Fruit fly (Drosophila melanogaster) Kc167 (cell line): ENCODE data around the gene D1.

Experiments used
- Myc ChIP-seq: fragments of >200 bp; optimal IDR thresholded peaks from 2 replicates; lab custom pipeline; 2017; ENCODE audit warnings: missing external identifiers
- Sin3A ChIP-seq: fragments of >200 bp; optimal IDR thresholded peaks from 2 replicates; lab custom pipeline; 2018; ENCODE audit warnings: missing external identifiers
- h ChIP-seq: fragments of >200 bp; optimal IDR thresholded peaks from 3 replicates; lab custom pipeline; 2018; ENCODE audit warnings: missing external identifiers
- insv ChIP-seq: fragments of >200 bp; optimal IDR thresholded peaks from 3 replicates; lab custom pipeline; 2018; ENCODE audit warnings: missing external identifiers
- psq ChIP-seq: fragments of >200 bp; optimal IDR thresholded peaks from 2 replicates; lab custom pipeline; 2017; ENCODE audit warnings: missing external identifiers
- ttk ChIP-seq: sonication (Bioruptor generic); optimal IDR thresholded peaks from 2 replicates; lab custom pipeline; 2017; ENCODE audit warnings: missing external identifiers

DNA sequence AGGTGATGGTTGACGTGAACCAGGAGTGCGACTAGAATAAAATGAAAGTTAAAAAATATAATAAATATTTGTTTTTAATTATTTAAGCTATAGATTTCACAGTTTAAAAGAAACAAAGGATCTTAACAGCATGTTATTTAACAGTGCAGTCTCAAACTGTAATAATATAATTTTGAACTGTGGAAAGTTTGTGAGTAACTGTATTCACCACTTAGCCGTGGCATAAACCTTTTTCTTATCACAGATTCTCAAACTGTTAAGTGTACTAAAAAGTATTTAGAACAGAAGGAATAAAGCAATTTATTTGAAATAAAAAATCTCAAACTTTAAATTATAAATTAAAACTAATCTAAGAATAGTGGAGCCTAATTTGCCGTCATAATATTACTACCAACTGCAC, 26.2 kb downstream of the D1 start:
- TF ChIP-seq Myc = no peak
- TF ChIP-seq psq (lab: Kevin White, UChicago) = no peak
- TF ChIP-seq Sin3A (lab: Kevin White, UChicago) = no peak
- TF ChIP-seq ttk = no peak
- no peak for TF ChIP-seq insv (lab: Kevin White, UChicago)
- no peak for TF ChIP-seq h
